Worm (Caenorhabditis elegans) whole organism, young adult: ENCODE data around the gene his-42.

Experiments
- C06A6.2 ChIP-seq: fragments of 200-800 bp; sonication (Bioruptor generic); conservative IDR thresholded peaks from 2 replicates; pipeline ENCODE4 v1.3.6; 2022; ENCODE audit warnings: missing genetic modification characterization, missing compliant biosample characterization
- F10E7.11 ChIP-seq: sonication (generic microtip); optimal IDR thresholded peaks from 2 replicates; lab custom pipeline; 2017; ENCODE audit warnings: mild to moderate bottlenecking, missing genetic modification characterization, moderate library complexity, missing compliant biosample characterization
- F52B5.7 ChIP-seq: sonication (generic microtip); optimal IDR thresholded peaks from 2 replicates; lab custom pipeline; 2016; ENCODE audit warnings: mild to moderate bottlenecking, missing genetic modification characterization, missing compliant biosample characterization
- F55B11.4 ChIP-seq: sonication (generic microtip); optimal IDR thresholded peaks from 2 replicates; lab custom pipeline; 2016; ENCODE audit warnings: missing compliant biosample characterization, missing genetic modification characterization, borderline replicate concordance; ENCODE audit not compliant: insufficient read depth
- T26A5.8 ChIP-seq: sonication (generic microtip); optimal IDR thresholded peaks from 2 replicates; lab custom pipeline; 2016; ENCODE audit warnings: missing genetic modification characterization, missing compliant biosample characterization
- Y53F4B.3 ChIP-seq: fragments of 200-800 bp; sonication (Bioruptor generic); IDR thresholded peaks from 2 replicates; pipeline ENCODE4 v1.3.6; 2022; ENCODE audit warnings: missing genetic modification reagents, missing genetic modification characterization, missing compliant biosample characterization
- Y67H2A.10 ChIP-seq: fragments of 200-800 bp; sonication (Bioruptor generic); conservative IDR thresholded peaks from 2 replicates; pipeline ENCODE4 v1.3.6; 2022; ENCODE audit warnings: missing genetic modification reagents, missing genetic modification characterization, missing compliant biosample characterization
- ama-1 ChIP-seq, 3 experiments: fragments of 150-350 bp in 1 of 3; sonication (generic microtip) in 2 of 3; optimal IDR thresholded peaks; 2 replicates each; lab custom pipeline; 2014 to 2018; ENCODE audit warnings: missing biosample characterization in 2 of 3, missing genetic modification characterization in 2 of 3, missing genetic modification reagents in 2 of 3
- athp-1 ChIP-seq: sonication (generic microtip); optimal IDR thresholded peaks from 2 replicates; lab custom pipeline; 2017; ENCODE audit warnings: mild to moderate bottlenecking, missing genetic modification characterization, missing compliant biosample characterization
- attf-5 ChIP-seq: fragments of 200-800 bp; sonication (Bioruptor generic); optimal IDR thresholded peaks from 2 replicates; lab custom pipeline; 2018; ENCODE audit warnings: mild to moderate bottlenecking, missing genetic modification characterization, missing compliant biosample characterization
- ccch-3 ChIP-seq: fragments of 200-800 bp; sonication (Bioruptor generic); optimal IDR thresholded peaks from 2 replicates; lab custom pipeline; 2018; ENCODE audit warnings: mild to moderate bottlenecking, missing genetic modification characterization, missing compliant biosample characterization
- ceh-27 ChIP-seq: fragments of 200-800 bp; sonication (Bioruptor generic); optimal IDR thresholded peaks from 2 replicates; lab custom pipeline; 2018; ENCODE audit warnings: mild to moderate bottlenecking, missing genetic modification characterization, moderate library complexity, missing compliant biosample characterization
- dpff-1 ChIP-seq: sonication (generic microtip); optimal IDR thresholded peaks from 2 replicates; lab custom pipeline; 2017; ENCODE audit warnings: mild to moderate bottlenecking, missing genetic modification characterization, missing compliant biosample characterization
- egl-44 ChIP-seq: fragments of 200-800 bp; sonication (Bioruptor generic); IDR thresholded peaks from 2 replicates; pipeline ENCODE4 v1.3.6; 2022; ENCODE audit warnings: missing genetic modification reagents, missing genetic modification characterization, missing compliant biosample characterization
- egrh-3 ChIP-seq: fragments of 200-800 bp; sonication (Bioruptor generic); IDR thresholded peaks from 2 replicates; pipeline ENCODE4 v1.3.6; 2022; ENCODE audit warnings: missing genetic modification reagents, missing genetic modification characterization, missing compliant biosample characterization
- ekl-4 ChIP-seq: fragments of 200-800 bp; sonication (Bioruptor generic); IDR thresholded peaks from 2 replicates; pipeline ENCODE4 v1.3.6; 2022; ENCODE audit warnings: missing genetic modification reagents, missing genetic modification characterization, missing compliant biosample characterization
- ets-4 ChIP-seq: fragments of 200-800 bp; sonication (Bioruptor generic); optimal IDR thresholded peaks from 2 replicates; lab custom pipeline; 2018; ENCODE audit warnings: mild to moderate bottlenecking, missing genetic modification characterization, missing compliant biosample characterization
- gei-17 ChIP-seq: fragments of 200-800 bp; sonication (Bioruptor generic); optimal IDR thresholded peaks from 2 replicates; lab custom pipeline; 2018; ENCODE audit warnings: mild to moderate bottlenecking, missing genetic modification characterization, missing compliant biosample characterization
- hlh-26 ChIP-seq: fragments of 200-800 bp; sonication (Bioruptor generic); conservative IDR thresholded peaks from 2 replicates; pipeline ENCODE4 v1.3.6; 2022; ENCODE audit warnings: missing genetic modification reagents, missing genetic modification characterization, missing compliant biosample characterization
- hmg-20 ChIP-seq: fragments of 200-800 bp; sonication (Bioruptor generic); IDR thresholded peaks from 2 replicates; pipeline ENCODE4 v1.3.6; 2022; ENCODE audit warnings: missing genetic modification reagents, missing genetic modification characterization, missing compliant biosample characterization
- hsf-1 ChIP-seq: fragments of 200-800 bp; sonication (Bioruptor generic); IDR thresholded peaks from 2 replicates; pipeline ENCODE4 v1.3.6; 2022; ENCODE audit warnings: missing genetic modification reagents, missing genetic modification characterization, missing compliant biosample characterization
- madf-10 ChIP-seq: sonication (generic microtip); optimal IDR thresholded peaks from 2 replicates; lab custom pipeline; 2016; ENCODE audit warnings: mild to moderate bottlenecking, missing genetic modification characterization, missing compliant biosample characterization
- mes-4 ChIP-seq: sonication (generic microtip); optimal IDR thresholded peaks from 2 replicates; lab custom pipeline; 2016; ENCODE audit warnings: missing genotype, missing genetic modification characterization, missing compliant biosample characterization
- nfyb-1 ChIP-seq: fragments of 200-800 bp; sonication (Bioruptor generic); IDR thresholded peaks from 2 replicates; pipeline ENCODE4 v1.3.6; 2022; ENCODE audit warnings: missing genetic modification reagents, missing genetic modification characterization, missing compliant biosample characterization
- nhr-179 ChIP-seq: sonication (generic microtip); optimal IDR thresholded peaks from 2 replicates; lab custom pipeline; 2016; ENCODE audit warnings: mild to moderate bottlenecking, missing genetic modification characterization, missing compliant biosample characterization
- rec-8 ChIP-seq, 2 experiments: sonication (generic microtip); optimal IDR thresholded peaks; 2 replicates each; lab custom pipeline; 2016; ENCODE audit warnings: mild to moderate bottlenecking in 2 of 2, missing genetic modification characterization in 2 of 2, missing genetic modification reagents in 2 of 2, missing genotype in 2 of 2, missing biosample characterization in 1 of 2, missing compliant biosample characterization in 1 of 2, moderate library complexity in 1 of 2
- sea-2 ChIP-seq: fragments of 200-800 bp; sonication (Bioruptor generic); IDR thresholded peaks from 2 replicates; pipeline ENCODE4 v1.3.6; 2022; ENCODE audit warnings: missing genetic modification characterization, missing compliant biosample characterization
- snpc-3.4 ChIP-seq: sonication (generic microtip); optimal IDR thresholded peaks from 2 replicates; lab custom pipeline; 2017; ENCODE audit warnings: missing genetic modification characterization, mild to moderate bottlenecking, missing compliant biosample characterization, antibody characterized with exemption, moderate library complexity, missing genotype, missing genetic modification reagents
- somi-1 ChIP-seq: fragments of 200-800 bp; sonication (Bioruptor generic); optimal IDR thresholded peaks from 2 replicates; lab custom pipeline; 2018; ENCODE audit warnings: mild to moderate bottlenecking, missing genetic modification characterization, missing compliant biosample characterization
- xnd-1 ChIP-seq: sonication (generic microtip); optimal IDR thresholded peaks from 2 replicates; lab custom pipeline; 2016; ENCODE audit warnings: missing genotype, missing genetic modification reagents, missing genetic modification characterization, missing compliant biosample characterization
- zfh-2 ChIP-seq: fragments of 200-800 bp; sonication (Bioruptor generic); conservative IDR thresholded peaks from 2 replicates; pipeline ENCODE4 v1.3.6; 2022; ENCODE audit warnings: missing genetic modification reagents, missing genetic modification characterization, missing compliant biosample characterization
- ztf-25 ChIP-seq: fragments of 200-800 bp; sonication (Bioruptor generic); IDR thresholded peaks from 2 replicates; pipeline ENCODE4 v1.3.6; 2022; ENCODE audit warnings: missing genetic modification reagents, missing genetic modification characterization, missing compliant biosample characterization
- ztf-26 ChIP-seq: sonication (generic microtip); optimal IDR thresholded peaks from 2 replicates; lab custom pipeline; 2017; ENCODE audit warnings: missing genetic modification characterization, missing compliant biosample characterization

Gene his-42

DNA sequence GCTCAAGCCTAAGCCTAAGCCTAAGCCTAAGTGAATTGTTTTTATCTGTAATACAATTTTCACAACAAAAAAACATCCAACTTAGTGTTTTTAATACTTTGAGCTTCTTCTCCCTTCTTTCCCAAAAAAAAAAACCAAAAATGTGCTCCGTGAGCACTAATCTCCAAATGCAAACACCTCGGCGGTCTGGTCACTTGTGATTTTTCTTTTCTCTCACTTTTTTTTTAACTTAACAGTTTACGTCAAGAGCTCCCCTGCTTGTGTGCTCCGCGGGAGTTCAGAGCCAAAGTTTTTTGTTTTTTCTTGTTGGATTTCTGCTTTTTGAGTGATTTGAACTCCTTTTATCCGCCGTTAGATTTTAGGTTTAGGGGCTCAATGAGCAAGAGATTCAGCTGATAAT, 22.2 kb downstream of the his-42 start (continued):
- TF ChIP-seq nhr-179 (tag; lab: Kevin White, UChicago), result no peak
- no peak for TF ChIP-seq snpc-3.4 (tag; lab: Kevin White, UChicago)
- no peak for TF ChIP-seq ccch-3 (GFP tag; lab: Kevin White, UChicago)

DNA sequence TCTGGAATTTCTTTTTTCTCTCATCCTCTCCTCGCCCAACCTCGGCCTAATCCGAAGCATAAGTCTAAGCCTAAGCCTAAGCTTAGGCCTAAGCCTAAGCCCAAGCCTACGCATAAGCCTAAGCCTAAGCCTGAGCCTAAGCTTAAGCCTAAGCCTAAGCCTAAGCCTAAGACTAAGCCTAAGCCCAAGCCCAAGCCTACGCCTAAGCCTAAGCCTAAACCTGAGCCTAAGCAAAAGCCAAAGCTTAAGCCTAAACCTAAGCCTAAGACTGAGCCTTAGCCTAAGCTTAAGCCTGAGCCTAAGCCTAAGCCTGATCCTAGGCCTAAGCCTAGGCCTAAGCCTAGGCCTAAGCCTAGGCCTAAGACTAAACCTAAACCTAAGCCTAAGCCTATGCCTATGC, 32.2 kb downstream of the his-42 start:
- TF ChIP-seq ama-1 (optimal IDR thresholded peaks at IDR 0.05; lab: Kevin White, UChicago), result no peak
- no peak for TF ChIP-seq ama-1 (GFP tag; optimal IDR thresholded peaks at IDR 0.05; lab: Kevin White, UChicago)
- no peak for TF ChIP-seq dpff-1 (tag; lab: Kevin White, UChicago)
- TF ChIP-seq F10E7.11 (tag; lab: Kevin White, UChicago), result no peak
- no peak for TF ChIP-seq somi-1 (GFP tag; lab: Kevin White, UChicago)
- no peak for TF ChIP-seq hlh-26
- TF ChIP-seq ceh-27 (GFP tag; lab: Kevin White, UChicago), result no peak
- no peak for TF ChIP-seq athp-1 (tag; lab: Kevin White, UChicago)
- no peak for TF ChIP-seq F52B5.7 (tag; lab: Kevin White, UChicago)
- TF ChIP-seq hmg-20 (GFP tag; lab: Robert Waterston, UW), result no peak
- no peak for TF ChIP-seq egl-44 (GFP tag; lab: Robert Waterston, UW)
- no peak for TF ChIP-seq ets-4 (GFP tag; lab: Kevin White, UChicago)
- TF ChIP-seq rec-8 (tag; optimal IDR thresholded peaks at IDR 0.05; lab: Kevin White, UChicago), result no peak
- no peak for TF ChIP-seq xnd-1 (tag; lab: Kevin White, UChicago)
- no peak for TF ChIP-seq Y67H2A.10 (GFP tag; lab: Robert Waterston, UW)
- TF ChIP-seq sea-2 (GFP tag; lab: Robert Waterston, UW), result no peak
- no peak for TF ChIP-seq Y53F4B.3
- TF ChIP-seq ztf-26 (tag; lab: Kevin White, UChicago), result no peak
- TF ChIP-seq madf-10 (tag; lab: Kevin White, UChicago), result no peak
- TF ChIP-seq F55B11.4 (tag; lab: Kevin White, UChicago), result no peak
- TF ChIP-seq mes-4 (tag; lab: Kevin White, UChicago), result no peak

DNA sequence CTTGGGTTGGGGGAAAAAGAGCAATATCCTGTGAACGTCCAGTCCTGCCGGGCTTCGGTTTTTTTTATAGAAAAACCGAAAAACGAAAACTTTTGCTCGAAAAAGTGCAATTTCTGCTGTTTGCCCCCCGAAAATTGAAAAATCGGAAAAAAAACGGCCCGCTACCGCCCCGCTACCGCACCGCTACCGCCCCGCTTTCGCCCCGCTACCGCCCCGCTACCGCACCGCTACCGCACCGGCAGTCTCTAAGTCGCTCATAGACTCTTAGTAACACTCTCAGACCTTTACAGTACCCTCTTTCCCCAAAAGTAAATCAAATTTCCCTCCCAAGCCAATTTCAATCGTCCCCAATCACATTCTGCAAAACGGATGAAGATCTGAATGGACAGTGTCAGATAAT, 33.3 kb downstream of the his-42 start:
- TF ChIP-seq egrh-3 (GFP tag; lab: Robert Waterston, UW) (peak; percentile 50; the same call in 1 of the 2 replicates), hlh-26 (no peak), ztf-25 (GFP tag; lab: Robert Waterston, UW) (no peak), nfyb-1 (GFP tag; lab: Robert Waterston, UW) (no peak), mes-4 (tag; lab: Kevin White, UChicago) (no peak), gei-17 (GFP tag; lab: Kevin White, UChicago) (no peak), T26A5.8 (tag; lab: Kevin White, UChicago) (no peak), hsf-1 (no peak), ekl-4 (GFP tag; lab: Robert Waterston, UW) (no peak), attf-5 (GFP tag; lab: Kevin White, UChicago) (no peak), zfh-2 (peak; percentile 79)

DNA sequence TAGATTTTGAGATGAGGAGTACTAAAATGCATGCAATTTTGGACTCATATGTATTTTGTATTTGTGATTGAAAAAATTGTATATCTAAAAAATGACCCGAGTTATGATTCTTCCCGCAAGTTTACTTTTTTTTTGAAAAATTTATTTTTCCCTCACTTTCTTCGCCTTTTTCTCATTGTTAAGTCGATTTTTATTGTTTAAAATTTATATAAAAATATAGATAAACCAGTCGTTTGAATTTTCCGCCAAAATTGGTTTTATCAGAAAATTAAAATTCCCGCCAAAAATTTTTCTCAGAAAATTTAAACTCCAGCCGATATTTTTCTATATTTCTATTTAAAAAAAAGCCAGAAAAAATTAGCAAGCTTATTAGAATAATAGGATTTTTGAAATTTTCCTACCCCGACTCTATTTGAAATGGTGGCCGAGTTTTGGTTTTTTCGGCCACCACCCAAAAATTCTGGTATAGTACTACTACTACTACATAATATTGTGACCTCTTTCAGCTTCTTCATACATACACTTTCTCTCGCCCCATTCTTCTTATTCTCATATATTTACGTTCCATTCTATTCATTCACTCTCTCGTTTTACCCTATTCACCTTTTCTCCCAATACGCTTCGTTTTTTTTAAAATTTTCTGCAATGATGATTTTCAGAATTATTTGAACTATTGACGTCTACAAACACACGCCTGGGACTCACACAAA, 36.8 kb downstream of the his-42 start, which contains the start of gene ZK131.11:
TSS of gene ZK131.11 (plus strand) at position 660 of the 710 bp plus-strand sequence.
- no peak for TF ChIP-seq C06A6.2 (GFP tag; lab: Robert Waterston, UW)
- no peak for TF ChIP-seq xnd-1 (tag; lab: Kevin White, UChicago)
- TF ChIP-seq, all 124 proteins: peak for 0
